In genomic region chr3R:31577351-31577750, dm6 we compare ENCODE assay signal across 2 fruit fly cellular contexts.
TF ChIP-seq lines count a peak whose summit lies in the region.

No protein-coding gene starts in this region.

- TF ChIP-seq CTCF in whole organism, embryonic (GFP tag; optimal IDR thresholded peaks at IDR 0.05; lab: Kevin White, UChicago), result no peak

TF ChIP-seq in whole organism, embryonic, 481 proteins besides CTCF, POLR2A, EP300 and RAD21:
- no peak for TF ChIP-seq CG6254 (GFP tag; optimal IDR thresholded peaks at IDR 0.05; lab: Kevin White, UChicago)
- no peak for TF ChIP-seq vvl (GFP tag; IDR thresholded peaks at IDR 0.05; lab: Robert Waterston, UW)
- TF ChIP-seq MBD-R2 (GFP tag; IDR thresholded peaks at IDR 0.05; lab: Robert Waterston, UW), result no peak
- TF ChIP-seq HLHmδ (GFP tag; optimal IDR thresholded peaks at IDR 0.05; lab: Kevin White, UChicago), result no peak
- peak; percentile 49 for TF ChIP-seq Med (GFP tag; lab: Kevin White, UChicago)
- no peak for TF ChIP-seq sob (GFP tag; IDR thresholded peaks at IDR 0.05; lab: Robert Waterston, UW)
TF ChIP-seq in whole organism, embryonic: peak in this region for 1.

TF ChIP-seq in whole organism, wandering third instar larva, 38 proteins besides CTCF, POLR2A, EP300 and RAD21:
- TF ChIP-seq dl (GFP tag; optimal IDR thresholded peaks at IDR 0.05; lab: Kevin White, UChicago; ENCODE audit: insufficient read depth in 1 of 2, partially characterized antibody in 2 of 2) (no peak), Dfd (GFP tag; optimal IDR thresholded peaks at IDR 0.05; lab: Kevin White, UChicago) (peak; percentile 97)

Comparison
In these comparisons a context has a peak if more than half of its experiments do, and no peak if none do; other contexts are left out.
1. Of the 10 proteins assayed by ChIP-seq in both whole organism, embryonic and whole organism, wandering third instar larva: peak only in whole organism, embryonic: none; only in whole organism, wandering third instar larva: Dfd; in both: none; in neither: 9.